Worm (Caenorhabditis elegans) whole organism, L3 larva: ENCODE results near the gene Y82E9BR.6.
"Not testable (repeated sequence)": the region's sequence is repeated elsewhere in the genome, so short reads cannot be mapped to it uniquely, and the experiment has no call there.

Experiments
- aly-2 ChIP-seq: fragments of 150-350 bp; optimal IDR thresholded peaks from 2 replicates; lab custom pipeline; 2014; ENCODE audit warnings: missing biosample characterization, missing genetic modification characterization
- ceh-28 ChIP-seq: fragments of 150-350 bp; optimal IDR thresholded peaks from 2 replicates; lab custom pipeline; 2014; ENCODE audit warnings: missing biosample characterization, missing genetic modification reagents, missing genetic modification characterization
- ceh-82 ChIP-seq: fragments of 150-350 bp; optimal IDR thresholded peaks from 2 replicates; lab custom pipeline; 2014; ENCODE audit warnings: missing biosample characterization, missing genetic modification characterization
- ceh-9 ChIP-seq: sonication (generic microtip); optimal IDR thresholded peaks from 2 replicates; lab custom pipeline; 2018; ENCODE audit warnings: missing biosample characterization, missing genetic modification characterization
- daf-12 ChIP-seq: fragments of 150-350 bp; optimal IDR thresholded peaks from 2 replicates; lab custom pipeline; 2014; ENCODE audit warnings: missing biosample characterization, missing genetic modification reagents, missing genetic modification characterization
- elt-1 ChIP-seq: fragments of 150-350 bp; optimal IDR thresholded peaks from 2 replicates; lab custom pipeline; 2014; ENCODE audit warnings: missing biosample characterization, missing genetic modification characterization
- elt-2 ChIP-seq: sonication (generic microtip); optimal IDR thresholded peaks from 2 replicates; lab custom pipeline; 2016; ENCODE audit warnings: missing genetic modification reagents, mild to moderate bottlenecking, missing genetic modification characterization, missing compliant biosample characterization
- elt-3 ChIP-seq, 3 experiments: fragments of 150-350 bp in 1 of 3; sonication (generic microtip) in 2 of 3; optimal IDR thresholded peaks; 2 replicates in 2 of 3; 4 replicates in 1 of 3; lab custom pipeline; 2014 to 2017; ENCODE audit warnings: missing biosample characterization in 3 of 3, missing genetic modification characterization in 3 of 3
- fkh-2 ChIP-seq: fragments of 150-350 bp; optimal IDR thresholded peaks from 2 replicates; lab custom pipeline; 2014; ENCODE audit warnings: missing biosample characterization, missing genetic modification reagents, missing genetic modification characterization
- fos-1 ChIP-seq: fragments of 150-350 bp; optimal IDR thresholded peaks from 2 replicates; lab custom pipeline; 2014; ENCODE audit warnings: missing biosample characterization, missing genetic modification characterization
- hmg-11 ChIP-seq: sonication (generic microtip); optimal IDR thresholded peaks from 2 replicates; lab custom pipeline; 2016; ENCODE audit warnings: missing genetic modification characterization, missing compliant biosample characterization
- jun-1 ChIP-seq: fragments of 150-350 bp; optimal IDR thresholded peaks from 2 replicates; lab custom pipeline; 2014; ENCODE audit warnings: missing biosample characterization, missing genetic modification reagents, missing genetic modification characterization
- lin-39 ChIP-seq: fragments of 150-350 bp; optimal IDR thresholded peaks from 2 replicates; lab custom pipeline; 2018; ENCODE audit warnings: missing biosample characterization, missing genetic modification reagents, missing genetic modification characterization
- lsy-12 ChIP-seq: sonication (generic microtip); optimal IDR thresholded peaks from 2 replicates; lab custom pipeline; 2016; ENCODE audit warnings: mild to moderate bottlenecking, missing genetic modification characterization, missing compliant biosample characterization
- mdl-1 ChIP-seq: fragments of 150-350 bp; optimal IDR thresholded peaks from 2 replicates; lab custom pipeline; 2014; ENCODE audit warnings: missing biosample characterization, missing genetic modification characterization
- mml-1 ChIP-seq: fragments of 150-350 bp; sonication (generic microtip); optimal IDR thresholded peaks from 3 replicates; lab custom pipeline; 2014; ENCODE audit warnings: missing biosample characterization, missing genetic modification characterization
- nfya-1 ChIP-seq: sonication (generic microtip); optimal IDR thresholded peaks from 2 replicates; lab custom pipeline; 2017; ENCODE audit warnings: missing genetic modification characterization, mild to moderate bottlenecking, missing compliant biosample characterization, antibody characterized with exemption, moderate library complexity; ENCODE audit not compliant: insufficient read depth
- nhr-11 ChIP-seq: fragments of 150-350 bp; optimal IDR thresholded peaks from 2 replicates; lab custom pipeline; 2014; ENCODE audit warnings: missing biosample characterization, missing genetic modification characterization
- nhr-23 ChIP-seq: fragments of 150-350 bp; optimal IDR thresholded peaks from 2 replicates; lab custom pipeline; 2014; ENCODE audit warnings: missing biosample characterization, missing genetic modification reagents, missing genetic modification characterization
- nhr-237 ChIP-seq: fragments of 150-350 bp; optimal IDR thresholded peaks from 2 replicates; lab custom pipeline; 2014; ENCODE audit warnings: missing biosample characterization, missing genetic modification characterization
- nhr-25 ChIP-seq: sonication (generic microtip); optimal IDR thresholded peaks from 2 replicates; lab custom pipeline; 2017; ENCODE audit warnings: missing biosample characterization, missing genetic modification characterization
- nhr-67 ChIP-seq: fragments of 150-350 bp; optimal IDR thresholded peaks from 2 replicates; lab custom pipeline; 2014; ENCODE audit warnings: missing biosample characterization, missing genetic modification characterization
- nhr-76 ChIP-seq: fragments of 150-350 bp; sonication (generic microtip); optimal IDR thresholded peaks from 5 replicates; lab custom pipeline; 2014; ENCODE audit warnings: missing biosample characterization, missing genetic modification characterization
- pha-4 ChIP-seq: fragments of 150-350 bp; optimal IDR thresholded peaks from 2 replicates; lab custom pipeline; 2014; ENCODE audit warnings: missing biosample characterization, missing genetic modification reagents, missing genetic modification characterization
- pqm-1 ChIP-seq: fragments of 150-350 bp; optimal IDR thresholded peaks from 2 replicates; lab custom pipeline; 2017; ENCODE audit warnings: missing biosample characterization, missing genetic modification characterization, inconsistent platforms
- sea-2 ChIP-seq: fragments of 150-350 bp; sonication (generic microtip); optimal IDR thresholded peaks from 4 replicates; lab custom pipeline; 2014; ENCODE audit warnings: missing biosample characterization, missing genetic modification reagents, missing genetic modification characterization
- snpc-4 ChIP-seq: fragments of 150-350 bp; optimal IDR thresholded peaks from 2 replicates; lab custom pipeline; 2014; ENCODE audit warnings: missing biosample characterization, missing genetic modification characterization
- tbx-2 ChIP-seq: sonication (generic microtip); optimal IDR thresholded peaks from 2 replicates; lab custom pipeline; 2016; ENCODE audit warnings: mild to moderate bottlenecking, missing genetic modification characterization, missing compliant biosample characterization
- ztf-11 ChIP-seq: fragments of 150-350 bp; optimal IDR thresholded peaks from 2 replicates; lab custom pipeline; 2014; ENCODE audit warnings: missing biosample characterization, missing genetic modification characterization
- ztf-4 ChIP-seq: fragments of 150-350 bp; optimal IDR thresholded peaks from 2 replicates; lab custom pipeline; 2014; ENCODE audit warnings: missing biosample characterization, missing genetic modification characterization

Gene Y82E9BR.6

ce11 chrIII:1374355-1374807 is 6.6 kb upstream of the Y82E9BR.6 start, which contains the start of gene Y82E9BR.20:
Y82E9BR.20 (plus strand) TSS chrIII:1374405.
- TF ChIP-seq daf-12 (tag; lab: Kevin White, UChicago) (no peak), elt-1 (tag; lab: Kevin White, UChicago) (no peak), ceh-82 (tag; lab: Kevin White, UChicago) (no peak), lin-39 (tag; lab: Kevin White, UChicago) (no peak), aly-2 (tag; lab: Kevin White, UChicago) (no peak), lsy-12 (tag; lab: Kevin White, UChicago) (no peak), tbx-2 (tag; lab: Kevin White, UChicago) (no peak), fkh-2 (no peak), mml-1 (no peak), nfya-1 (tag; lab: Kevin White, UChicago) (no peak), sea-2 (GFP tag; lab: Kevin White, UChicago) (no peak), fos-1 (tag; lab: Kevin White, UChicago) (no peak), ztf-4 (tag; lab: Kevin White, UChicago) (no peak), hmg-11 (tag; lab: Kevin White, UChicago) (no peak), pqm-1 (tag; lab: Kevin White, UChicago) (no peak), elt-3 (tag; optimal IDR thresholded peaks at IDR 0.05; lab: Kevin White, UChicago) (no peak)

- TF ChIP-seq tbx-2, snpc-4, ceh-28 (tag; lab: Kevin White, UChicago): not testable (repeated sequence)
Observed at ce11 chrIII:1375491-1375890, 5.5 kb upstream of the Y82E9BR.6 start, which contains the start of gene Y82E9BR.10. Y82E9BR.10 (minus strand) TSS chrIII:1375591.

ce11 chrIII:1377903-1378302 is 3.1 kb upstream of the Y82E9BR.6 start, which contains the start of gene pals-40:
pals-40 (minus strand) TSS chrIII:1378003.
- TF ChIP-seq nhr-23; lin-39 (tag; lab: Kevin White, UChicago); nhr-76 (tag; lab: Kevin White, UChicago): not testable (repeated sequence)

- TF ChIP-seq ztf-11 (tag; lab: Kevin White, UChicago): no peak
- no peak for TF ChIP-seq lsy-12 (tag; lab: Kevin White, UChicago)
- TF ChIP-seq nhr-25 (tag; lab: Kevin White, UChicago): no peak
- no peak for TF ChIP-seq fkh-2
- TF ChIP-seq nhr-67 (tag; lab: Kevin White, UChicago): no peak
- no peak for TF ChIP-seq mdl-1 (tag; lab: Kevin White, UChicago)
- no peak for TF ChIP-seq nhr-76 (tag; lab: Kevin White, UChicago)
- TF ChIP-seq ceh-28 (tag; lab: Kevin White, UChicago): no peak
- TF ChIP-seq jun-1: no peak
- TF ChIP-seq nfya-1 (tag; lab: Kevin White, UChicago): no peak
- no peak for TF ChIP-seq ceh-9 (tag; lab: Kevin White, UChicago)
- TF ChIP-seq pha-4 (tag; lab: Kevin White, UChicago): no peak
- TF ChIP-seq sea-2 (GFP tag; lab: Kevin White, UChicago): no peak
- TF ChIP-seq elt-2 (tag; lab: Kevin White, UChicago): no peak
Observed at ce11 chrIII:1383483-1383882, 2.5 kb downstream of the Y82E9BR.6 start.

ce11 chrIII:1384092-1384491 is 3.1 kb downstream of the Y82E9BR.6 start, which contains the start of the genes fbxa-138 and Y82E9BR.5:
fbxa-138 (minus strand) TSS chrIII:1384252.
Y82E9BR.5 (plus strand) TSS chrIII:1384370.
- TF ChIP-seq nhr-237 (tag; lab: Kevin White, UChicago) (no peak), jun-1 (peak; percentile 21), ceh-28 (tag; lab: Kevin White, UChicago) (no peak), elt-2 (tag; lab: Kevin White, UChicago) (peak; percentile 81), nhr-11 (tag; lab: Kevin White, UChicago) (no peak), pqm-1 (tag; lab: Kevin White, UChicago) (peak; percentile 32)
- TF ChIP-seq, all 47 proteins: peak for 3

- no peak for TF ChIP-seq lin-39 (tag; lab: Kevin White, UChicago)
- TF ChIP-seq aly-2 (tag; lab: Kevin White, UChicago): no peak
- peak; percentile 31 for TF ChIP-seq elt-2 (tag; lab: Kevin White, UChicago)
- no peak for TF ChIP-seq elt-1 (tag; lab: Kevin White, UChicago)
- TF ChIP-seq nhr-11 (tag; lab: Kevin White, UChicago): no peak
Observed at ce11 chrIII:1384694-1385093, 3.7 kb downstream of the Y82E9BR.6 start.
